Worm (Caenorhabditis elegans) whole organism, L4/young adult: ENCODE measurements around the gene rpl-12.

Experiments used
- dao-5 ChIP-seq: sonication (generic microtip); optimal IDR thresholded peaks from 2 replicates; lab custom pipeline; 2016; ENCODE audit warnings: missing genotype, missing genetic modification characterization, moderate library complexity, missing compliant biosample characterization
- him-1 ChIP-seq: sonication (generic microtip); optimal IDR thresholded peaks from 2 replicates; lab custom pipeline; 2016; ENCODE audit warnings: missing genotype, missing genetic modification reagents, missing genetic modification characterization, missing compliant biosample characterization

DNA sequence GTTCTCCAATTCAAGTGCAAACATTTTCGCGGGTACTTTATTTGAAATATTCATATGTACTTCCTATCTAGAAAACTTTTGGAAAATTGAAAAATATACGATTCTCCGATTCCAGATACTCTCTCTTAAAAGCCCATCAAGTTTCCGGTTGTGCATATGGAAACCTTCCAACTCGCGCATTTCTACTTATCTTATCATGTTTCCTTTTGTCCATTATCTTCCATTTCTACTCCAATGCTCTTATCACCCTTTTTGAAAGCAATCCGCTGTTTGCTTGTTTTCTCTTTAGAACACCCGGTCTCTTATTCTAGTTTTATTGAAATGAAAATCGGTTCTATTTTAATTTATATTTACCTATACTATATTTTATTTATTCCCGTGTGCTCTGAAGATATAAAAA lies 18.8 kb downstream of the rpl-12 start, which contains the start of gene C48D1.5:
- TF ChIP-seq dao-5 (tag; lab: Kevin White, UChicago) (no peak), him-1 (no peak)
